Worm (Caenorhabditis elegans): ENCODE data around the gene T01G1.4.
A peak's percentile ranks its signal among the peaks of the same experiment; 100 is the strongest.

T01G1.4 gene

ce11 chrIV:11351563-11351962 is 9.7 kb downstream of the T01G1.4 start:
- TF ChIP-seq blmp-1 (tag; optimal IDR thresholded peaks at IDR 0.05; ENCODE audit: insufficient read depth) = no peak
- no peak for TF ChIP-seq unc-39 (tag; optimal IDR thresholded peaks at IDR 0.05)
- no peak for TF ChIP-seq nhr-23 (tag; optimal IDR thresholded peaks at IDR 0.05)

ce11 chrIV:11350809-11351208 is 10.5 kb downstream of the T01G1.4 start:
- TF ChIP-seq skn-1 (tag; optimal IDR thresholded peaks at IDR 0.05) = no peak
- peak; percentile 69 for TF ChIP-seq sma-9 (GFP tag; optimal IDR thresholded peaks at IDR 0.05)
- no peak for TF ChIP-seq sma-9 (tag; optimal IDR thresholded peaks at IDR 0.05)
- TF ChIP-seq nhr-129 (tag; optimal IDR thresholded peaks at IDR 0.05) = peak; percentile 34
- TF ChIP-seq C34F6.9 (tag; optimal IDR thresholded peaks at IDR 0.05) = peak; percentile 38
- peak in 1 of 2 experiments; percentile 7 for TF ChIP-seq lsy-2 (tag; optimal IDR thresholded peaks at IDR 0.05)
- TF ChIP-seq mab-5 (tag; optimal IDR thresholded peaks at IDR 0.05) = peak; percentile 42
- peak; percentile 62 for TF ChIP-seq F13H6.1 (tag; optimal IDR thresholded peaks at IDR 0.05)
- no peak for TF ChIP-seq nhr-25 (tag; optimal IDR thresholded peaks at IDR 0.05)

ce11 chrIV:11349747-11350146 is 11.6 kb downstream of the T01G1.4 start:
- TF ChIP-seq blmp-1 (tag; optimal IDR thresholded peaks at IDR 0.05; ENCODE audit: insufficient read depth) (no peak), nhr-129 (tag; optimal IDR thresholded peaks at IDR 0.05) (peak; percentile 2), egl-27 (tag; optimal IDR thresholded peaks at IDR 0.05) (no peak), sma-3 (GFP tag; optimal IDR thresholded peaks at IDR 0.05) (no peak), C34F6.9 (tag; optimal IDR thresholded peaks at IDR 0.05) (peak; percentile 55), nhr-21 (tag; optimal IDR thresholded peaks at IDR 0.05) (no peak), nhr-11 (tag; optimal IDR thresholded peaks at IDR 0.05) (no peak), R02D3.7 (tag; optimal IDR thresholded peaks at IDR 0.05) (no peak), lin-13 (GFP tag; optimal IDR thresholded peaks at IDR 0.05) (no peak), skn-1 (tag; optimal IDR thresholded peaks at IDR 0.05) (no peak), lsy-2 (tag; optimal IDR thresholded peaks at IDR 0.05) (peak in 1 of 2 experiments; percentile 49), fos-1 (tag; optimal IDR thresholded peaks at IDR 0.05) (no peak), snpc-4 (tag; optimal IDR thresholded peaks at IDR 0.05) (no peak), sma-9 (GFP tag; optimal IDR thresholded peaks at IDR 0.05) (peak; percentile 13), sma-9 (tag; optimal IDR thresholded peaks at IDR 0.05) (no peak), ztf-4 (tag; optimal IDR thresholded peaks at IDR 0.05) (peak; percentile 11), F13H6.1 (tag; optimal IDR thresholded peaks at IDR 0.05) (no peak), ztf-11 (tag; optimal IDR thresholded peaks at IDR 0.05) (no peak), crh-2 (tag; optimal IDR thresholded peaks at IDR 0.05) (peak; percentile 34), gmeb-1 (tag; optimal IDR thresholded peaks at IDR 0.05) (no peak), nhr-237 (tag; optimal IDR thresholded peaks at IDR 0.05) (no peak), mab-5 (tag; optimal IDR thresholded peaks at IDR 0.05) (peak; percentile 61), unc-39 (tag; optimal IDR thresholded peaks at IDR 0.05) (no peak), alr-1 (tag; optimal IDR thresholded peaks at IDR 0.05) (no peak), Y55F3AM.14 (GFP tag; optimal IDR thresholded peaks at IDR 0.05) (no peak), mdl-1 (tag; optimal IDR thresholded peaks at IDR 0.05) (peak in 1 of 2 experiments; percentile 57), nhr-25 (tag; optimal IDR thresholded peaks at IDR 0.05) (no peak), sem-4 (tag; optimal IDR thresholded peaks at IDR 0.05) (no peak), nhr-77 (tag; optimal IDR thresholded peaks at IDR 0.05) (no peak), zag-1 (tag; optimal IDR thresholded peaks at IDR 0.05) (peak; percentile 51), unc-55 (GFP tag; optimal IDR thresholded peaks at IDR 0.05) (peak; percentile 44), ceh-16 (tag; optimal IDR thresholded peaks at IDR 0.05) (no peak), nhr-12 (tag; optimal IDR thresholded peaks at IDR 0.05) (no peak), dmd-4 (tag; optimal IDR thresholded peaks at IDR 0.05) (no peak), ama-1 (optimal IDR thresholded peaks at IDR 0.05) (no peak), mbf-1 (tag; optimal IDR thresholded peaks at IDR 0.05) (no peak), ZK546.5 (tag; optimal IDR thresholded peaks at IDR 0.05) (no peak), nhr-23 (tag; optimal IDR thresholded peaks at IDR 0.05) (no peak), elt-1 (tag; optimal IDR thresholded peaks at IDR 0.05) (no peak)

ce11 chrIV:11348822-11349221 is 12.5 kb downstream of the T01G1.4 start:
- TF ChIP-seq ztf-1 (GFP tag; conservative IDR thresholded peaks at IDR 0.05) (no peak), unc-55 (GFP tag; optimal IDR thresholded peaks at IDR 0.05) (peak; percentile 33), ztf-4 (tag; optimal IDR thresholded peaks at IDR 0.05) (no peak), nhr-129 (tag; optimal IDR thresholded peaks at IDR 0.05) (peak; percentile 15)

Measured in whole organism, L2 larva.